Worm (Caenorhabditis elegans) whole organism, L2 larva: ENCODE results near the gene asp-16.

Experiments used
- R02D3.7 ChIP-seq: fragments of 150-350 bp; optimal IDR thresholded peaks from 2 replicates; lab custom pipeline; 2014; ENCODE audit warnings: missing biosample characterization, missing genetic modification characterization
- ZK546.5 ChIP-seq: sonication (generic microtip); optimal IDR thresholded peaks from 2 replicates; lab custom pipeline; 2017; ENCODE audit warnings: missing biosample characterization, missing genetic modification characterization
- ama-1 ChIP-seq: fragments of 150-350 bp; optimal IDR thresholded peaks from 2 replicates; lab custom pipeline; 2018; ENCODE audit warnings: inconsistent platforms
- elt-1 ChIP-seq: fragments of 150-350 bp; optimal IDR thresholded peaks from 2 replicates; lab custom pipeline; 2014; ENCODE audit warnings: missing biosample characterization, missing genetic modification characterization
- gmeb-1 ChIP-seq: fragments of 150-350 bp; optimal IDR thresholded peaks from 2 replicates; lab custom pipeline; 2014; ENCODE audit warnings: missing biosample characterization, missing genetic modification characterization
- nhr-11 ChIP-seq: fragments of 150-350 bp; optimal IDR thresholded peaks from 2 replicates; lab custom pipeline; 2014; ENCODE audit warnings: missing biosample characterization, missing genetic modification characterization
- nhr-12 ChIP-seq: fragments of 150-350 bp; optimal IDR thresholded peaks from 2 replicates; lab custom pipeline; 2014; ENCODE audit warnings: missing biosample characterization, missing genetic modification characterization
- nhr-21 ChIP-seq: fragments of 150-350 bp; optimal IDR thresholded peaks from 2 replicates; lab custom pipeline; 2014; ENCODE audit warnings: missing biosample characterization, missing genetic modification characterization
- nhr-25 ChIP-seq: fragments of 150-350 bp; sonication (generic microtip); optimal IDR thresholded peaks from 3 replicates; lab custom pipeline; 2014; ENCODE audit warnings: missing biosample characterization, missing genetic modification characterization
- nhr-77 ChIP-seq: fragments of 150-350 bp; optimal IDR thresholded peaks from 2 replicates; lab custom pipeline; 2014; ENCODE audit warnings: missing biosample characterization, missing genetic modification characterization
- peb-1 ChIP-seq: fragments of 150-350 bp; optimal IDR thresholded peaks from 2 replicates; lab custom pipeline; 2014; ENCODE audit warnings: missing biosample characterization, missing genetic modification characterization
- unc-62 ChIP-seq: fragments of 150-350 bp; optimal IDR thresholded peaks from 2 replicates; lab custom pipeline; 2014; ENCODE audit warnings: missing biosample characterization, missing genetic modification reagents, missing genetic modification characterization

DNA sequence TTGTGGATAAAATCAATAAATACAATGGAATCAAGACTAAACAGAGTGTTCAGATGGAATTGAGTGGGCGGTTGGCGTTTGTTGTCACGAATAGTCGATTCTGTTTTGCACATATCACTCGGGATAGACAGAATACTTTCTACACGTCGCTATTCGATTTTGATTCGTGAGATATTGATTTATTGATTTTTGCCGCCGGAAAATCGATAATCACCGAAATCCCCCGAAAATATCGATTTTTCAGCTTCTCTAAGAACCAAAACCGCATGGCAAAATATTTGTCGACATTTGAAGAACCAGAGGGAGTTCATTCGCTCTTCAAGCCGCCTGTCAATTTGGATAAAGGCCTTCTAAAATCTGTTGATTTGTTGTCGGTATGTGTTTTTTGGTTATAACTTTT lies 32.0 kb downstream of the asp-16 start:
- TF ChIP-seq nhr-11: no peak
- TF ChIP-seq elt-1: no peak
- TF ChIP-seq nhr-21 (tag; lab: Kevin White, UChicago): no peak
- no peak for TF ChIP-seq gmeb-1 (tag; lab: Kevin White, UChicago)
- no peak for TF ChIP-seq nhr-77
- no peak for TF ChIP-seq nhr-12 (tag; lab: Kevin White, UChicago)
- no peak for TF ChIP-seq unc-62 (GFP tag; lab: Kevin White, UChicago)
- TF ChIP-seq R02D3.7 (tag; lab: Kevin White, UChicago): no peak
- no peak for TF ChIP-seq ama-1 (lab: Kevin White, UChicago)
- TF ChIP-seq peb-1 (tag; lab: Kevin White, UChicago): no peak
- TF ChIP-seq nhr-25: no peak
- no peak for TF ChIP-seq ZK546.5 (tag; lab: Kevin White, UChicago)
